Worm (Caenorhabditis elegans) whole organism, young adult: ENCODE results near the gene str-64.

Experiments
- B0336.3 ChIP-seq: fragments of 200-800 bp; sonication (Bioruptor generic); IDR thresholded peaks from 2 replicates; pipeline ENCODE4 v1.3.6; 2022; ENCODE audit warnings: missing genetic modification characterization, missing compliant biosample characterization
- C06A6.2 ChIP-seq: fragments of 200-800 bp; sonication (Bioruptor generic); conservative IDR thresholded peaks from 2 replicates; pipeline ENCODE4 v1.3.6; 2022; ENCODE audit warnings: missing genetic modification characterization, missing compliant biosample characterization
- F49E8.2 ChIP-seq: sonication (generic microtip); optimal IDR thresholded peaks from 3 replicates; lab custom pipeline; 2017; ENCODE audit warnings: missing genetic modification characterization, mild to moderate bottlenecking, missing compliant biosample characterization, antibody characterized with exemption, moderate library complexity; ENCODE audit not compliant: insufficient read depth
- Y53G8AR.9 ChIP-seq: fragments of 200-800 bp; sonication (Bioruptor generic); conservative IDR thresholded peaks from 2 replicates; pipeline ENCODE4 v1.3.6; 2022; ENCODE audit warnings: missing genetic modification reagents, missing genetic modification characterization, missing compliant biosample characterization
- Y79H2A.3 ChIP-seq: fragments of 200-800 bp; sonication (Bioruptor generic); conservative IDR thresholded peaks from 2 replicates; pipeline ENCODE4 v1.3.6; 2022; ENCODE audit warnings: missing genetic modification reagents, missing genetic modification characterization, missing compliant biosample characterization
- akir-1 ChIP-seq: fragments of 200-800 bp; sonication (Bioruptor generic); optimal IDR thresholded peaks from 2 replicates; lab custom pipeline; 2018; ENCODE audit warnings: mild to moderate bottlenecking, missing genetic modification characterization, moderate library complexity, missing compliant biosample characterization
- bed-2 ChIP-seq: fragments of 200-800 bp; sonication (Bioruptor generic); IDR thresholded peaks from 2 replicates; pipeline ENCODE4 v1.3.6; 2022; ENCODE audit warnings: missing genetic modification reagents, missing genetic modification characterization, missing compliant biosample characterization
- ccch-3 ChIP-seq: fragments of 200-800 bp; sonication (Bioruptor generic); optimal IDR thresholded peaks from 2 replicates; lab custom pipeline; 2018; ENCODE audit warnings: mild to moderate bottlenecking, missing genetic modification characterization, missing compliant biosample characterization
- hlh-12 ChIP-seq: sonication (generic microtip); optimal IDR thresholded peaks from 2 replicates; lab custom pipeline; 2016; ENCODE audit warnings: missing genetic modification characterization, missing compliant biosample characterization
- lag-1 ChIP-seq: fragments of 200-800 bp; sonication (Bioruptor generic); IDR thresholded peaks from 2 replicates; pipeline ENCODE4 v1.3.6; 2022; ENCODE audit warnings: missing genetic modification reagents, missing genetic modification characterization, missing compliant biosample characterization
- let-607 ChIP-seq, 2 experiments: fragments of 200-800 bp in 1 of 2; sonication (Bioruptor generic) in 1 of 2; sonication (generic microtip) in 1 of 2; optimal IDR thresholded peaks; 2 replicates each; lab custom pipeline; 2016 to 2018; ENCODE audit warnings: mild to moderate bottlenecking in 2 of 2, missing compliant biosample characterization in 2 of 2, missing genetic modification characterization in 2 of 2, moderate library complexity in 2 of 2, missing genotype in 1 of 2
- lin-35 ChIP-seq, 3 experiments: fragments of 150-350 bp in 2 of 3; sonication (generic microtip) in 1 of 3; optimal IDR thresholded peaks; 2 replicates each; lab custom pipeline; 2014 to 2018; ENCODE audit warnings: missing biosample characterization in 3 of 3, missing genetic modification characterization in 3 of 3, missing genetic modification reagents in 3 of 3
- rcor-1 ChIP-seq: fragments of 200-800 bp; sonication (Bioruptor generic); IDR thresholded peaks from 2 replicates; pipeline ENCODE4 v1.3.6; 2022; ENCODE audit warnings: missing genetic modification reagents, missing genetic modification characterization, missing compliant biosample characterization
- ztf-3 ChIP-seq: fragments of 200-800 bp; sonication (Bioruptor generic); optimal IDR thresholded peaks from 2 replicates; lab custom pipeline; 2018; ENCODE audit warnings: mild to moderate bottlenecking, missing genetic modification characterization, missing compliant biosample characterization

DNA sequence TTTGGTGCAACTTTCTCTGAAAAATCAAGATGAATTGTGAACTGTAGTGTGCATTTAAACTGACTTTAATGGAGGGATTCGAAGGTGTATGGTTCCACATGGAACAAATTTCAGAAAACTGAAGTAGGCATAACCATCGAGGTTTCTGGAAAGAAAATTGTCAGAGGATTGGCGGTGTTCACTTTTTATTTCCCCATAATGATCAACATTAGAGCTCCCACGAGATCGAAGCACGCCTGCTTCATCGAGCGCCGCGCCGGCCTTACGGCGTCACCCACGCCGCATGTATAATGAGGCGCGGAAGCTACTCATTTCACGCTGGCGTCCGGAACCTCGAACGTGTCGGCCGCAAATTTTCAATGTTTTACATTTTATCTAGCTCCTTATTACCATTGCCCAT is 5.1 kb downstream of the str-64 start:
- TF ChIP-seq lin-35 (GFP tag; optimal IDR thresholded peaks at IDR 0.05; lab: Kevin White, UChicago) (no peak), Y53G8AR.9 (GFP tag; lab: Robert Waterston, UW) (no peak), Y79H2A.3 (GFP tag; lab: Robert Waterston, UW) (no peak), let-607 (tag; optimal IDR thresholded peaks at IDR 0.05; lab: Kevin White, UChicago) (no peak), bed-2 (GFP tag; lab: Robert Waterston, UW) (no peak), F49E8.2 (tag; lab: Kevin White, UChicago) (no peak), hlh-12 (no peak), B0336.3 (GFP tag; lab: Robert Waterston, UW) (no peak), C06A6.2 (GFP tag; lab: Robert Waterston, UW) (no peak), lag-1 (no peak), rcor-1 (GFP tag; lab: Robert Waterston, UW) (no peak), ccch-3 (GFP tag; lab: Kevin White, UChicago) (no peak), ztf-3 (GFP tag; lab: Kevin White, UChicago) (no peak), akir-1 (GFP tag; lab: Kevin White, UChicago) (no peak)
